Fruit fly (Drosophila melanogaster): Measurements from ENCODE around the gene acj6.

DNA sequence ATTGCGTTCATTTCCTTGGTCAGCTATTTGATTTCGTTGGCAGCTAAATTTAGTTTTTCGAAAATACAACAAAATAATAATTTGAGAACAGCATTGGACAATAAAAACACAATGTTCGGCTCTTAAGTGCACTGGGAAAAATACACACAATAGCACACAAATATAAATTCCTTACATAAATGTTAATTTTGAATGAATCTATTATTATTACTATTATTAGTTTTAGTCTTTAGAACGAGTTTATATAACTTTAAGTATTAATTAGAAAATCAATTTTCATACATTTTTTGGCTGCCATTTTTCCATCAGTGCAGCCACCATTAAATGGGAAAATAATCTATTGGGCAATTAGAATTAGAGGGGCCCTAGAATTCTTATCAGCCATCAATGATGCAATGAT is 68.9 kb downstream of the acj6 start:
- TF ChIP-seq CG14655 (GFP tag; optimal IDR thresholded peaks at IDR 0.05), result no peak
- TF ChIP-seq CG10348 (GFP tag; IDR thresholded peaks at IDR 0.05), result no peak
- no peak for TF ChIP-seq CG8159 (tag; optimal IDR thresholded peaks at IDR 0.05)
- TF ChIP-seq EcR (GFP tag; optimal IDR thresholded peaks at IDR 0.05), result no peak
- no peak for TF ChIP-seq CG13204 (GFP tag; optimal IDR thresholded peaks at IDR 0.05)
